Worm (Caenorhabditis elegans): Measurements from ENCODE around the gene C54F6.19.

The C54F6.19 gene

ce11 chrV:7506207-7506606, 39.1 kb upstream of the C54F6.19 start:
- TF ChIP-seq sptf-1 (tag; optimal IDR thresholded peaks at IDR 0.05): no peak
- TF ChIP-seq pag-3 (tag; optimal IDR thresholded peaks at IDR 0.05; ENCODE audit: borderline replicate concordance, insufficient read depth): no peak
- no peak for TF ChIP-seq ztf-4 (tag; optimal IDR thresholded peaks at IDR 0.05)
- peak; percentile 20 for TF ChIP-seq nhr-71 (tag; optimal IDR thresholded peaks at IDR 0.05)
- TF ChIP-seq tlp-1 (tag; optimal IDR thresholded peaks at IDR 0.05): no peak
- TF ChIP-seq fkh-8 (tag; optimal IDR thresholded peaks at IDR 0.05): no peak
- no peak for TF ChIP-seq xbp-1 (tag; optimal IDR thresholded peaks at IDR 0.05)
- no peak for TF ChIP-seq fkh-4 (tag; optimal IDR thresholded peaks at IDR 0.05; ENCODE audit: borderline replicate concordance)
- TF ChIP-seq nhr-84 (tag; optimal IDR thresholded peaks at IDR 0.05): no peak
- TF ChIP-seq nhr-237 (tag; optimal IDR thresholded peaks at IDR 0.05): no peak
- no peak for TF ChIP-seq F16B12.6 (tag; optimal IDR thresholded peaks at IDR 0.05)
- TF ChIP-seq hpl-2 (GFP tag; optimal IDR thresholded peaks at IDR 0.05): no peak
- no peak for TF ChIP-seq jun-1 (tag; optimal IDR thresholded peaks at IDR 0.05)
- TF ChIP-seq swsn-7 (tag; optimal IDR thresholded peaks at IDR 0.05): no peak
- no peak for TF ChIP-seq ets-5 (GFP tag; IDR thresholded peaks at IDR 0.05)
- TF ChIP-seq blmp-1 (tag; optimal IDR thresholded peaks at IDR 0.05): no peak
- no peak for TF ChIP-seq unc-86 (tag; optimal IDR thresholded peaks at IDR 0.05)
- no peak for TF ChIP-seq lin-14 (GFP tag; optimal IDR thresholded peaks at IDR 0.05)
- TF ChIP-seq sox-4 (tag; optimal IDR thresholded peaks at IDR 0.05): no peak
- peak in 1 of 2 experiments; percentile 27 for TF ChIP-seq lsy-2 (tag; optimal IDR thresholded peaks at IDR 0.05)
- TF ChIP-seq efl-3 (GFP tag; optimal IDR thresholded peaks at IDR 0.05): no peak
- TF ChIP-seq tbx-2 (tag; optimal IDR thresholded peaks at IDR 0.05): no peak
- no peak for TF ChIP-seq elt-3 (tag; optimal IDR thresholded peaks at IDR 0.05)
- TF ChIP-seq unc-98 (GFP tag; IDR thresholded peaks at IDR 0.05): no peak
- no peak for TF ChIP-seq nhr-11 (tag; optimal IDR thresholded peaks at IDR 0.05)
- no peak for TF ChIP-seq ceh-8 (GFP tag; optimal IDR thresholded peaks at IDR 0.05)
- no peak for TF ChIP-seq snpc-4 (tag; optimal IDR thresholded peaks at IDR 0.05)
- no peak for TF ChIP-seq C34B4.2 (tag; optimal IDR thresholded peaks at IDR 0.05)
- no peak for TF ChIP-seq pax-3 (tag; optimal IDR thresholded peaks at IDR 0.05)
- no peak for TF ChIP-seq Y116A8C.19 (tag; optimal IDR thresholded peaks at IDR 0.05; ENCODE audit: borderline replicate concordance)
- TF ChIP-seq nhr-28 (tag; optimal IDR thresholded peaks at IDR 0.05): no peak
- no peak for TF ChIP-seq C04F5.9 (tag; optimal IDR thresholded peaks at IDR 0.05)
- no peak for TF ChIP-seq zip-4 (GFP tag; optimal IDR thresholded peaks at IDR 0.05)
- TF ChIP-seq rnt-1 (tag; optimal IDR thresholded peaks at IDR 0.05): peak; percentile 35
- TF ChIP-seq vab-15 (tag; optimal IDR thresholded peaks at IDR 0.05): no peak
- no peak for TF ChIP-seq elt-2 (tag; optimal IDR thresholded peaks at IDR 0.05)
- peak in 1 of 2 experiments; percentile 2 for TF ChIP-seq mdl-1 (tag; optimal IDR thresholded peaks at IDR 0.05)
- peak; percentile 30 for TF ChIP-seq nhr-90 (tag; optimal IDR thresholded peaks at IDR 0.05; ENCODE audit: poor library complexity)
- no peak for TF ChIP-seq mef-2 (tag; optimal IDR thresholded peaks at IDR 0.05)
- TF ChIP-seq ces-1 (GFP tag; optimal IDR thresholded peaks at IDR 0.05): no peak
- no peak for TF ChIP-seq ceh-82 (tag; optimal IDR thresholded peaks at IDR 0.05)
- TF ChIP-seq unc-30 (tag; optimal IDR thresholded peaks at IDR 0.05): no peak
- TF ChIP-seq lin-35 (GFP tag; optimal IDR thresholded peaks at IDR 0.05): peak in 1 of 2 experiments; percentile 42
- TF ChIP-seq ama-1 (optimal IDR thresholded peaks at IDR 0.05): no peak
- TF ChIP-seq ceh-88 (GFP tag; IDR thresholded peaks at IDR 0.05): no peak
- no peak for TF ChIP-seq ceh-63 (GFP tag; optimal IDR thresholded peaks at IDR 0.05)
- TF ChIP-seq efl-1 (optimal IDR thresholded peaks at IDR 0.05): peak in 1 of 2 experiments; percentile 13
- peak in 1 of 2 experiments; percentile 50 for TF ChIP-seq efl-1 (GFP tag; optimal IDR thresholded peaks at IDR 0.05 in 1 of 2)
- no peak for TF ChIP-seq hlh-4 (tag; optimal IDR thresholded peaks at IDR 0.05)
- TF ChIP-seq fkh-10 (GFP tag; optimal IDR thresholded peaks at IDR 0.05): no peak
- no peak for TF ChIP-seq fos-1 (tag; optimal IDR thresholded peaks at IDR 0.05)
- no peak for TF ChIP-seq aly-2 (tag; optimal IDR thresholded peaks at IDR 0.05)
- no peak for TF ChIP-seq dsc-1 (tag; optimal IDR thresholded peaks at IDR 0.05)
- no peak for TF ChIP-seq unc-62 (GFP tag; optimal IDR thresholded peaks at IDR 0.05)
- no peak for TF ChIP-seq grh-1 (GFP tag; IDR thresholded peaks at IDR 0.05)

Data from whole organism, L1 larva.